Worm (Caenorhabditis elegans) whole organism, L4 larva: Measurements from ENCODE around the gene gst-31.

Experiments
- R02D3.7 ChIP-seq: fragments of 150-350 bp; sonication (generic microtip); optimal IDR thresholded peaks from 3 replicates; lab custom pipeline; 2014; ENCODE audit warnings: missing biosample characterization, missing genetic modification characterization
- T26A8.4 ChIP-seq: fragments of 200-800 bp; sonication (Bioruptor generic); IDR thresholded peaks from 2 replicates; pipeline ENCODE4 v1.3.6; 2022; ENCODE audit warnings: missing genetic modification characterization, missing compliant biosample characterization
- ZK337.2 ChIP-seq: fragments of 200-800 bp; sonication (Bioruptor generic); IDR thresholded peaks from 2 replicates; pipeline ENCODE4 v1.3.6; 2022; ENCODE audit warnings: missing genetic modification reagents, missing genetic modification characterization, missing compliant biosample characterization
- ZK546.5 ChIP-seq, 2 experiments: sonication (generic microtip); optimal IDR thresholded peaks; 2 replicates each; lab custom pipeline; 2017; ENCODE audit warnings: missing biosample characterization in 2 of 2, missing genetic modification characterization in 2 of 2
- aha-1 ChIP-seq: fragments of 150-350 bp; peaks from one replicate; lab custom pipeline; 2014; ENCODE audit warnings: missing biosample characterization, missing genetic modification characterization
- arid-1 ChIP-seq: fragments of 200-800 bp; sonication (Bioruptor generic); conservative IDR thresholded peaks from 2 replicates; pipeline ENCODE4 v1.3.6; 2022; ENCODE audit warnings: missing genetic modification reagents, missing genetic modification characterization, missing compliant biosample characterization
- ceh-28 ChIP-seq: fragments of 150-350 bp; optimal IDR thresholded peaks from 2 replicates; lab custom pipeline; 2014; ENCODE audit warnings: missing biosample characterization, missing genetic modification reagents, missing genetic modification characterization
- ceh-44 ChIP-seq: fragments of 200-800 bp; sonication (Bioruptor generic); IDR thresholded peaks from 2 replicates; pipeline ENCODE4 v1.3.6; 2022; ENCODE audit warnings: missing genetic modification reagents, missing genetic modification characterization, missing compliant biosample characterization
- ceh-62 ChIP-seq: sonication (generic microtip); optimal IDR thresholded peaks from 2 replicates; lab custom pipeline; 2017; ENCODE audit warnings: missing biosample characterization, missing genetic modification characterization
- ceh-82 ChIP-seq: sonication (generic microtip); optimal IDR thresholded peaks from 2 replicates; lab custom pipeline; 2017; ENCODE audit warnings: missing biosample characterization, missing genetic modification characterization
- daf-16 ChIP-seq, 3 experiments: sonication (generic microtip); optimal IDR thresholded peaks; 2 replicates each; lab custom pipeline; 2016 to 2017; ENCODE audit warnings: missing genetic modification characterization in 3 of 3, missing genetic modification reagents in 3 of 3, mild to moderate bottlenecking in 2 of 3, missing compliant biosample characterization in 2 of 3, missing biosample characterization in 1 of 3, moderate library complexity in 1 of 3
- daf-19 ChIP-seq: fragments of 200-800 bp; sonication (Bioruptor generic); conservative IDR thresholded peaks from 2 replicates; pipeline ENCODE4 v1.3.6; 2022; ENCODE audit warnings: missing genetic modification characterization, missing compliant biosample characterization
- dpl-1 ChIP-seq: fragments of 150-350 bp; optimal IDR thresholded peaks from 2 replicates; lab custom pipeline; 2014; ENCODE audit warnings: missing biosample characterization, missing genetic modification reagents, missing genetic modification characterization
- duxl-1 ChIP-seq: sonication (generic microtip); optimal IDR thresholded peaks from 2 replicates; lab custom pipeline; 2016; ENCODE audit warnings: mild to moderate bottlenecking, missing genetic modification characterization, moderate library complexity, missing compliant biosample characterization; ENCODE audit not compliant: poor library complexity
- dve-1 ChIP-seq: sonication (generic microtip); optimal IDR thresholded peaks from 2 replicates; lab custom pipeline; 2017; ENCODE audit warnings: antibody characterized with exemption, mild to moderate bottlenecking, missing genetic modification characterization, missing compliant biosample characterization; ENCODE audit not compliant: insufficient read depth
- egl-27 ChIP-seq: sonication (generic microtip); optimal IDR thresholded peaks from 3 replicates; lab custom pipeline; 2017; ENCODE audit warnings: missing biosample characterization, missing genetic modification reagents, missing genetic modification characterization
- egl-43 ChIP-seq: fragments of 200-800 bp; sonication (Bioruptor generic); IDR thresholded peaks from 2 replicates; pipeline ENCODE4 v1.3.6; 2022; ENCODE audit warnings: missing genetic modification reagents, missing genetic modification characterization, missing compliant biosample characterization
- fkh-10 ChIP-seq: fragments of 150-350 bp; optimal IDR thresholded peaks from 2 replicates; lab custom pipeline; 2014; ENCODE audit warnings: missing biosample characterization, missing genetic modification reagents, missing genetic modification characterization
- gei-8 ChIP-seq: fragments of 200-800 bp; sonication (Bioruptor generic); optimal IDR thresholded peaks from 2 replicates; lab custom pipeline; 2018; ENCODE audit warnings: mild to moderate bottlenecking, missing genetic modification characterization, missing compliant biosample characterization
- hlh-11 ChIP-seq: fragments of 200-800 bp; sonication (Bioruptor generic); optimal IDR thresholded peaks from 2 replicates; lab custom pipeline; 2018; ENCODE audit warnings: mild to moderate bottlenecking, missing genetic modification characterization, missing compliant biosample characterization
- hlh-30 ChIP-seq: sonication (generic microtip); optimal IDR thresholded peaks from 2 replicates; lab custom pipeline; 2017; ENCODE audit warnings: antibody characterized with exemption, mild to moderate bottlenecking, missing genetic modification characterization, missing compliant biosample characterization; ENCODE audit not compliant: insufficient read depth
- lin-1 ChIP-seq: fragments of 200-800 bp; sonication (Bioruptor generic); IDR thresholded peaks from 2 replicates; pipeline ENCODE4 v1.3.6; 2022; ENCODE audit warnings: missing genetic modification reagents, missing genetic modification characterization, missing compliant biosample characterization
- lin-13 ChIP-seq: fragments of 150-350 bp; optimal IDR thresholded peaks from 2 replicates; lab custom pipeline; 2014; ENCODE audit warnings: missing biosample characterization, missing genetic modification reagents, missing genetic modification characterization
- lin-38 ChIP-seq: fragments of 200-800 bp; sonication (Bioruptor generic); IDR thresholded peaks from 2 replicates; pipeline ENCODE4 v1.3.6; 2022; ENCODE audit warnings: missing genetic modification reagents, missing genetic modification characterization, missing compliant biosample characterization
- lin-39 ChIP-seq: fragments of 150-350 bp; optimal IDR thresholded peaks from 2 replicates; lab custom pipeline; 2014; ENCODE audit warnings: missing biosample characterization, missing genetic modification reagents, missing genetic modification characterization
- madf-5 ChIP-seq, 2 experiments: fragments of 200-800 bp; sonication (Bioruptor generic); IDR thresholded peaks; 2 replicates each; pipeline ENCODE4 v1.3.6; 2022; ENCODE audit warnings: missing compliant biosample characterization in 2 of 2, missing genetic modification characterization in 2 of 2
- madf-9 ChIP-seq: fragments of 200-800 bp; sonication (Bioruptor generic); conservative IDR thresholded peaks from 2 replicates; pipeline ENCODE4 v1.3.6; 2022; ENCODE audit warnings: missing genetic modification reagents, missing genetic modification characterization, missing compliant biosample characterization
- mes-2 ChIP-seq: sonication (generic microtip); optimal IDR thresholded peaks from 2 replicates; lab custom pipeline; 2016; ENCODE audit warnings: missing genotype, mild to moderate bottlenecking, missing genetic modification characterization, missing compliant biosample characterization; ENCODE audit not compliant: poor library complexity, severe bottlenecking
- mxl-3 ChIP-seq: fragments of 200-800 bp; sonication (Bioruptor generic); optimal IDR thresholded peaks from 2 replicates; lab custom pipeline; 2018; ENCODE audit warnings: mild to moderate bottlenecking, missing genetic modification characterization, missing compliant biosample characterization
- nhr-10 ChIP-seq: fragments of 150-350 bp; optimal IDR thresholded peaks from 2 replicates; lab custom pipeline; 2014; ENCODE audit warnings: missing biosample characterization, missing genetic modification characterization
- nhr-102 ChIP-seq: sonication (generic microtip); optimal IDR thresholded peaks from 2 replicates; lab custom pipeline; 2016; ENCODE audit warnings: mild to moderate bottlenecking, missing genetic modification characterization, moderate library complexity, missing compliant biosample characterization
- nhr-11 ChIP-seq: fragments of 150-350 bp; optimal IDR thresholded peaks from 2 replicates; lab custom pipeline; 2014; ENCODE audit warnings: missing biosample characterization, missing genetic modification characterization
- nhr-111 ChIP-seq: fragments of 200-800 bp; sonication (Bioruptor generic); optimal IDR thresholded peaks from 2 replicates; lab custom pipeline; 2018; ENCODE audit warnings: mild to moderate bottlenecking, missing genetic modification characterization, missing compliant biosample characterization
- nhr-25 ChIP-seq: sonication (generic microtip); optimal IDR thresholded peaks from 2 replicates; lab custom pipeline; 2017; ENCODE audit warnings: missing genetic modification characterization, mild to moderate bottlenecking, missing compliant biosample characterization, antibody characterized with exemption, moderate library complexity, borderline replicate concordance; ENCODE audit not compliant: insufficient read depth
- nhr-42 ChIP-seq: fragments of 200-800 bp; sonication (Bioruptor generic); IDR thresholded peaks from 2 replicates; pipeline ENCODE4 v1.3.6; 2022; ENCODE audit warnings: missing genetic modification characterization, missing compliant biosample characterization
- nhr-48 ChIP-seq: sonication (generic microtip); optimal IDR thresholded peaks from 2 replicates; lab custom pipeline; 2016; ENCODE audit warnings: mild to moderate bottlenecking, missing genetic modification characterization, missing compliant biosample characterization
- nhr-6 ChIP-seq: fragments of 150-350 bp; optimal IDR thresholded peaks from 2 replicates; lab custom pipeline; 2014; ENCODE audit warnings: missing biosample characterization, missing genetic modification characterization
- pha-4 ChIP-seq, 2 experiments: fragments of 150-350 bp in 1 of 2; fragments of 200-800 bp in 1 of 2; sonication (Bioruptor generic) in 1 of 2; IDR thresholded peaks in 1 of 2; optimal IDR thresholded peaks in 1 of 2; 2 replicates each; pipeline versions ENCODE4 v1.3.6 to Lab custom; 2014 to 2022; ENCODE audit warnings: missing genetic modification characterization in 2 of 2, missing genetic modification reagents in 2 of 2, missing biosample characterization in 1 of 2, missing compliant biosample characterization in 1 of 2
- pqm-1 ChIP-seq: sonication (generic microtip); optimal IDR thresholded peaks from 2 replicates; lab custom pipeline; 2017; ENCODE audit warnings: missing biosample characterization, missing genetic modification characterization
- rbr-2 ChIP-seq: sonication (generic microtip); optimal IDR thresholded peaks from 2 replicates; lab custom pipeline; 2016; ENCODE audit warnings: missing genotype, missing genetic modification characterization, missing compliant biosample characterization
- sdz-12 ChIP-seq: fragments of 200-800 bp; sonication (Bioruptor generic); optimal IDR thresholded peaks from 2 replicates; lab custom pipeline; 2018; ENCODE audit warnings: mild to moderate bottlenecking, missing genetic modification characterization, missing compliant biosample characterization
- set-16 ChIP-seq: fragments of 200-800 bp; sonication (Bioruptor generic); IDR thresholded peaks from 2 replicates; pipeline ENCODE4 v1.3.6; 2022; ENCODE audit warnings: missing genetic modification reagents, missing genetic modification characterization, missing compliant biosample characterization
- spr-3 ChIP-seq: fragments of 200-800 bp; sonication (Bioruptor generic); optimal IDR thresholded peaks from 2 replicates; lab custom pipeline; 2018; ENCODE audit warnings: mild to moderate bottlenecking, missing genetic modification characterization, missing compliant biosample characterization
- tag-97 ChIP-seq: fragments of 200-800 bp; sonication (Bioruptor generic); IDR thresholded peaks from 2 replicates; pipeline ENCODE4 v1.3.6; 2022; ENCODE audit warnings: missing genetic modification characterization, missing compliant biosample characterization
- unc-130 ChIP-seq: sonication (generic microtip); optimal IDR thresholded peaks from 2 replicates; lab custom pipeline; 2016; ENCODE audit warnings: missing genetic modification reagents, missing genetic modification characterization, missing compliant biosample characterization
- unc-39 ChIP-seq: sonication (generic microtip); optimal IDR thresholded peaks from 2 replicates; lab custom pipeline; 2017; ENCODE audit warnings: missing biosample characterization, missing genetic modification characterization
- zfp-2 ChIP-seq: sonication (generic microtip); optimal IDR thresholded peaks from 2 replicates; lab custom pipeline; 2016; ENCODE audit warnings: mild to moderate bottlenecking, missing genetic modification characterization, missing compliant biosample characterization
- zip-2 ChIP-seq: fragments of 150-350 bp; optimal IDR thresholded peaks from 2 replicates; lab custom pipeline; 2014; ENCODE audit warnings: missing biosample characterization, missing genetic modification characterization
- ztf-11 ChIP-seq: fragments of 150-350 bp; optimal IDR thresholded peaks from 2 replicates; lab custom pipeline; 2014; ENCODE audit warnings: missing biosample characterization, missing genetic modification characterization
- ztf-7 ChIP-seq: fragments of 150-350 bp; optimal IDR thresholded peaks from 2 replicates; lab custom pipeline; 2014; ENCODE audit warnings: missing biosample characterization, missing genetic modification characterization

Gene gst-31

ce11 chrII:15217949-15218348 is 43.2 kb upstream of the gst-31 start:
- TF ChIP-seq nhr-25 (tag; lab: Kevin White, UChicago) (no peak), pha-4 (GFP tag; IDR thresholded peaks at IDR 0.05; lab: Robert Waterston, UW) (peak; percentile 71; the same call in 1 of the 2 replicates), pha-4 (tag; optimal IDR thresholded peaks at IDR 0.05; lab: Kevin White, UChicago) (no peak), dpl-1 (GFP tag; lab: Kevin White, UChicago) (no peak), set-16 (GFP tag; lab: Robert Waterston, UW) (peak; percentile 97), nhr-6 (tag; lab: Kevin White, UChicago) (no peak), ceh-28 (tag; lab: Kevin White, UChicago) (no peak), lin-1 (no peak), lin-38 (GFP tag; lab: Robert Waterston, UW) (no peak), duxl-1 (tag; lab: Kevin White, UChicago) (no peak), dve-1 (tag; lab: Kevin White, UChicago) (no peak), gei-8 (GFP tag; lab: Kevin White, UChicago) (no peak), nhr-42 (peak; percentile 53; the same call in 1 of the 2 replicates), daf-19 (GFP tag; lab: Robert Waterston, UW) (no peak), hlh-11 (tag; lab: Kevin White, UChicago) (peak; percentile 34), aha-1 (tag; lab: Kevin White, UChicago) (no peak), arid-1 (GFP tag; lab: Robert Waterston, UW) (0 out of 2 replicates have a peak, but pooled peaks have one; percentile 36), madf-5 (GFP tag; IDR thresholded peaks at IDR 0.05; lab: Robert Waterston, UW) (no peak), nhr-48 (tag; lab: Kevin White, UChicago) (no peak), unc-39 (tag; lab: Kevin White, UChicago) (no peak), R02D3.7 (tag; lab: Kevin White, UChicago) (no peak), daf-16 (GFP tag; optimal IDR thresholded peaks at IDR 0.05; lab: Kevin White, UChicago) (no peak), daf-16 (tag; optimal IDR thresholded peaks at IDR 0.05; lab: Kevin White, UChicago) (no peak), nhr-102 (tag; lab: Kevin White, UChicago) (no peak), ceh-62 (tag; lab: Kevin White, UChicago) (no peak), tag-97 (GFP tag; lab: Robert Waterston, UW) (no peak), ztf-7 (tag; lab: Kevin White, UChicago) (no peak), ztf-11 (tag; lab: Kevin White, UChicago) (no peak), egl-27 (tag; lab: Kevin White, UChicago) (no peak), ZK337.2 (0 out of 2 replicates have a peak, but pooled peaks have one; percentile 27), ZK546.5 (tag; optimal IDR thresholded peaks at IDR 0.05; lab: Kevin White, UChicago) (no peak), nhr-111 (GFP tag; lab: Kevin White, UChicago) (no peak), ceh-44 (GFP tag; lab: Robert Waterston, UW) (no peak), zfp-2 (tag; lab: Kevin White, UChicago) (no peak), fkh-10 (GFP tag; lab: Kevin White, UChicago) (no peak), mxl-3 (GFP tag; lab: Kevin White, UChicago) (peak; percentile 18), unc-130 (GFP tag; lab: Kevin White, UChicago) (no peak), ceh-82 (no peak), zip-2 (no peak), spr-3 (no peak), T26A8.4 (GFP tag; lab: Robert Waterston, UW) (no peak), pqm-1 (tag; lab: Kevin White, UChicago) (no peak), hlh-30 (tag; lab: Kevin White, UChicago) (no peak), egl-43 (GFP tag; lab: Robert Waterston, UW) (0 out of 2 replicates have a peak, but pooled peaks have one; percentile 26), sdz-12 (GFP tag; lab: Kevin White, UChicago) (no peak), lin-13 (GFP tag; lab: Kevin White, UChicago) (no peak), lin-39 (no peak), rbr-2 (tag; lab: Kevin White, UChicago) (no peak), nhr-10 (tag; lab: Kevin White, UChicago) (no peak), madf-9 (GFP tag; lab: Robert Waterston, UW) (0 out of 2 replicates have a peak, but pooled peaks have one; percentile 20), nhr-11 (no peak), mes-2 (no peak)
